Worm (Caenorhabditis elegans): ENCODE data around the gene C28H8.7.

C28H8.7 gene

DNA sequence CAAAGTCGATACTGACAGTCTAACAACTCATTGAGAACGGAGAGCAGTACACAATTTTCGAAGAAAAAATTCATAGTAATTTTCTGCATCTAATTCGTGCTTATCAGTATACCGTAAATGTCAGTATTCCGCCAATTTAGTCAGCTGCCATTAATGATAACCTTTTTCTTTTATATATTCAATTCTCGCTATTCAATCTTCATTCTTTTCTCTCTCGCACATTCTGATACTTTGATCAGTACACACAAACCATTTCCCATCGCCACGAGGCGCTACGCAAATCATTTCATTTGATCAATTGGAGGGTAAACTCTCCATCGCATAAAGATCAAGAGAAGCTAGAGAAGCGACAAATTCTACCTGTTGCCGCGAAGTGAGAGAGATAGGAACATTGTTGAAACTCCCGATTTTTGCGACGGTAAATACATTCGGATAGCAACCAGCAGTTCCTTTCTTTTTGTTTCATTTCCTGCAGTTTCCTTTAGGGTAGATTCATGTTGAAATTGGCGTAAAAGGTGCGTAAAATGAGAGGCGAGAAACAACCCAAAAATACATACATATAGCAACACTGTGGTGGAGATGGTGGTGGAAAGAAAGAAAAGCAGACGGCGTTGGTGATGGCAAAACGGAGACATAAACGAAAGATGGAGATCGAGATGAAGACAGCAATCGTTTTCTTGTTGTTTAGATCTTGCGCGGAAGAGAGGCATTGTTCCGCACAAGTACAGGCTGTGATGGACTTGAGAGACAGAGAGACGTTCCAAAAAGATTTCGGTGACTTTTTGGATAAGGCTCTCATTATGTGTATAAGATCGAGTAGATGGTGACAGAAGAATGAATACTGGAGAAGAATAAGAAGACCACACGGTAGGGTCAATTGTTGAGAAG lies 48.4 kb downstream of the C28H8.7 start (continued):
- TF ChIP-seq zfp-2 (tag; optimal IDR thresholded peaks at IDR 0.05) (no peak), ZK337.2 (GFP tag; IDR thresholded peaks at IDR 0.05) (no peak), dmd-6 (GFP tag; IDR thresholded peaks at IDR 0.05) (peak; percentile 95), ceh-20 (GFP tag; IDR thresholded peaks at IDR 0.05) (no peak; the same call in 1 of the 2 replicates), egl-27 (tag; optimal IDR thresholded peaks at IDR 0.05) (no peak), jun-1 (tag; optimal IDR thresholded peaks at IDR 0.05) (no peak), attf-4 (tag; optimal IDR thresholded peaks at IDR 0.05) (no peak)

DNA sequence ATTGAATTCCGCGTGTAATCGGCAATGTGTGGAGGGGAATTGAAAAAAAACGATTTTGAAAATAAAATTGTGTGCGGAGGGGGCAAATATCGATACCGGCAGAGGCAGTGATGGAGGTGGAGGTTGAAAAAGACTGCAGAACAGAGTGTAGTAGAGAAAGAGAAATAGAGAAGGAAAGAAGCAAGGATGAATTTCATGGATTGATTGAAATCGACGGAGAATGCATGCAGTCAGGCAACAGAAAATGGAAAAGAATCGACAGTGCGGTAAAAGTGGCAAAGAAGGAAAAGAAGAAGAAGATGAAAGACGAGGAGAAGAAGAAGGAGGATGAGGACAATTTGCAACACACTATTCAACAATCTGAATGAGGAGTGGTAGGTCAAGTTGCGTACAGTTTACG lies 50.0 kb downstream of the C28H8.7 start, which contains the start of gene W04D12.1:
Gene W04D12.1, plus strand, starts transcription at position 111 of the 400 bp plus-strand sequence.
- TF ChIP-seq ZK337.2 (GFP tag; IDR thresholded peaks at IDR 0.05) = 0 out of 2 replicates have a peak, but pooled peaks have one; percentile 15
- peak in 1 of 2 experiments; percentile 63 for TF ChIP-seq unc-62 (GFP tag; optimal IDR thresholded peaks at IDR 0.05 in 1 of 2)
- TF ChIP-seq unc-62 (tag; optimal IDR thresholded peaks at IDR 0.05) = no peak
- TF ChIP-seq ceh-62 (tag; optimal IDR thresholded peaks at IDR 0.05) = no peak
- no peak for TF ChIP-seq F49E8.2 (tag; optimal IDR thresholded peaks at IDR 0.05; ENCODE audit: borderline replicate concordance)
- TF ChIP-seq daf-19 (GFP tag; conservative IDR thresholded peaks at IDR 0.05) = no peak
- no peak for TF ChIP-seq fkh-10 (GFP tag; optimal IDR thresholded peaks at IDR 0.05)
- TF ChIP-seq tra-1 (GFP tag; IDR thresholded peaks at IDR 0.05) = no peak
- 0 out of 2 replicates have a peak, but pooled peaks have one; percentile 32 for TF ChIP-seq snpc-1.2 (GFP tag; IDR thresholded peaks at IDR 0.05)
- TF ChIP-seq lin-38 (GFP tag; IDR thresholded peaks at IDR 0.05) = no peak

DNA sequence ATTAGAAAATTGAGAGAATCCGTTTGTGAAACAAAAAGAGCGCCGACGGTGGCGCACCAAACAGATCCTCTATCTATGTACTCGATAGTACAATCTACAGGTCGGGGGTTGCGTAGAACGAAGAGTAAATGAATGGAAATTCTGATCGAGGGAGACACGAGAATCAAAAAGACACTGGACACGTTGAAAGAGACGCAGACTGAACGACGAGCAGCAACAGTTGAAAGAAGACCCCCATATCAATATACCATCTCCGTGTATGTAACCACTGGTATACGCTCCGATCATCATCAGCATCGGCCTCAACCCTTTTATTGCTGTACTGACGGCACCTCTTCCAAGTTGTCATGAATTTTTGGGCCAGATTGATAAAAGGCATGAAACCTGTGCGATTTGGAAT lies 50.5 kb downstream of the C28H8.7 start:
- TF ChIP-seq F49E8.2 (tag; optimal IDR thresholded peaks at IDR 0.05; ENCODE audit: borderline replicate concordance) (no peak), unc-62 (GFP tag; optimal IDR thresholded peaks at IDR 0.05 in 1 of 2) (peak in 1 of 2 experiments; percentile 86), unc-62 (tag; optimal IDR thresholded peaks at IDR 0.05) (no peak), daf-16 (GFP tag; optimal IDR thresholded peaks at IDR 0.05) (no peak), daf-16 (tag; optimal IDR thresholded peaks at IDR 0.05) (peak; percentile 30), mdl-1 (tag; optimal IDR thresholded peaks at IDR 0.05) (peak in 1 of 2 experiments; percentile 2), ztf-7 (tag; optimal IDR thresholded peaks at IDR 0.05) (no peak), arid-1 (GFP tag; conservative IDR thresholded peaks at IDR 0.05) (no peak), lin-13 (GFP tag; optimal IDR thresholded peaks at IDR 0.05) (no peak)

All from whole organism, L4 larva.